Worm (Caenorhabditis elegans) whole organism, L3 larva: ENCODE measurements around the gene rips-1.

Experiments used
- egl-27 ChIP-seq: sonication (generic microtip); optimal IDR thresholded peaks from 4 replicates; lab custom pipeline; 2017; ENCODE audit warnings: missing biosample characterization, missing genetic modification reagents, missing genetic modification characterization
- elt-1 ChIP-seq: fragments of 150-350 bp; optimal IDR thresholded peaks from 2 replicates; lab custom pipeline; 2014; ENCODE audit warnings: missing biosample characterization, missing genetic modification characterization
- elt-3 ChIP-seq, 3 experiments: fragments of 150-350 bp in 1 of 3; sonication (generic microtip) in 2 of 3; optimal IDR thresholded peaks; 2 replicates in 2 of 3; 4 replicates in 1 of 3; lab custom pipeline; 2014 to 2017; ENCODE audit warnings: missing biosample characterization in 3 of 3, missing genetic modification characterization in 3 of 3
- jun-1 ChIP-seq: fragments of 150-350 bp; optimal IDR thresholded peaks from 2 replicates; lab custom pipeline; 2014; ENCODE audit warnings: missing biosample characterization, missing genetic modification reagents, missing genetic modification characterization
- nhr-237 ChIP-seq: fragments of 150-350 bp; optimal IDR thresholded peaks from 2 replicates; lab custom pipeline; 2014; ENCODE audit warnings: missing biosample characterization, missing genetic modification characterization
- nhr-77 ChIP-seq: fragments of 150-350 bp; optimal IDR thresholded peaks from 2 replicates; lab custom pipeline; 2014; ENCODE audit warnings: missing biosample characterization, missing genetic modification characterization

- TF ChIP-seq egl-27 (tag; lab: Kevin White, UChicago) (no peak), elt-3 (tag; optimal IDR thresholded peaks at IDR 0.05; lab: Kevin White, UChicago) (no peak), nhr-237 (no peak), jun-1 (tag; lab: Kevin White, UChicago) (no peak), elt-1 (tag; lab: Kevin White, UChicago) (no peak), nhr-77 (tag; lab: Kevin White, UChicago) (no peak)
Measured at ce11 chrV:3820875-3821274, 49.1 kb downstream of the rips-1 start.
